Worm (Caenorhabditis elegans) whole organism, L4 larva: ENCODE data around the gene frpr-13.
"Not testable (repeated sequence)": the region's sequence is repeated elsewhere in the genome, so short reads cannot be mapped to it uniquely, and the experiment has no call there.

Experiments used
- aly-2 ChIP-seq: sonication (generic microtip); optimal IDR thresholded peaks from 2 replicates; lab custom pipeline; 2018; ENCODE audit warnings: missing biosample characterization, missing genetic modification characterization
- ceh-82 ChIP-seq: sonication (generic microtip); optimal IDR thresholded peaks from 2 replicates; lab custom pipeline; 2017; ENCODE audit warnings: missing biosample characterization, missing genetic modification characterization
- jun-1 ChIP-seq: fragments of 150-350 bp; optimal IDR thresholded peaks from 2 replicates; lab custom pipeline; 2014; ENCODE audit warnings: missing biosample characterization, missing genetic modification reagents, missing genetic modification characterization
- lin-1 ChIP-seq: fragments of 200-800 bp; sonication (Bioruptor generic); IDR thresholded peaks from 2 replicates; pipeline ENCODE4 v1.3.6; 2022; ENCODE audit warnings: missing genetic modification reagents, missing genetic modification characterization, missing compliant biosample characterization
- lin-13 ChIP-seq: fragments of 150-350 bp; optimal IDR thresholded peaks from 2 replicates; lab custom pipeline; 2014; ENCODE audit warnings: missing biosample characterization, missing genetic modification reagents, missing genetic modification characterization
- nhr-10 ChIP-seq: fragments of 150-350 bp; optimal IDR thresholded peaks from 2 replicates; lab custom pipeline; 2014; ENCODE audit warnings: missing biosample characterization, missing genetic modification characterization
- nhr-11 ChIP-seq: fragments of 150-350 bp; optimal IDR thresholded peaks from 2 replicates; lab custom pipeline; 2014; ENCODE audit warnings: missing biosample characterization, missing genetic modification characterization
- nhr-237 ChIP-seq: sonication (generic microtip); optimal IDR thresholded peaks from 2 replicates; lab custom pipeline; 2017; ENCODE audit warnings: missing biosample characterization, missing genetic modification characterization
- vab-7 ChIP-seq: fragments of 200-800 bp; sonication (Bioruptor generic); IDR thresholded peaks from 2 replicates; pipeline ENCODE4 v1.3.6; 2022; ENCODE audit warnings: missing genetic modification reagents, missing genetic modification characterization, missing compliant biosample characterization
- zag-1 ChIP-seq: fragments of 150-350 bp; optimal IDR thresholded peaks from 2 replicates; lab custom pipeline; 2014; ENCODE audit warnings: missing biosample characterization, missing genetic modification characterization

DNA sequence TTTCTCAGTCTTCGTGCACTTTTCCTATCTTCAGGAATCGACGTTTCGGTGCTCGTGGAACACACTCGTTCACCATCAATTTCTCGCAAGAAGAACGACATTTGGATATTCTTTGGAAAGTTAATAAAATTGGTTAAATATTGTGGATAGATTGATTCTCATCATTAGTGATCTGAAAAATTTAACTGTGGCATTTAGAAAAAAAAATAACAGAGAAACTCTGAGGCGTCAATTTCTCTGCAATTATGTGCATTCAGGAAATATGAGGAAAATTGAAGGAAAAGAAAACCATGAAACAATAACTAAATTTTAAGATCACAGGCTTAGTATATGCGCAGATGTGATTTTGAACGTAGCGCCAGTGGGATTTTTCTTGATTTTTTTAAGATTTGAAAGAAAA, 36.9 kb upstream of the frpr-13 start, which contains the start of gene F07B7.12:
- not testable (repeated sequence) for TF ChIP-seq ceh-82 (tag; lab: Kevin White, UChicago); vab-7 (GFP tag; lab: Robert Waterston, UW); zag-1; aly-2 (tag; lab: Kevin White, UChicago); lin-13 (GFP tag; lab: Kevin White, UChicago); jun-1 (tag; lab: Kevin White, UChicago); nhr-10 (tag; lab: Kevin White, UChicago); nhr-237; nhr-11; lin-1
